3 fruit fly cellular contexts compared by ENCODE assay signal in genomic region chr3L:10398678-10399077, dm6.
TF ChIP-seq lines count a peak whose summit lies in the region.

No protein-coding gene starts in this region.

- TF ChIP-seq CTCF in whole organism, embryonic (GFP tag; optimal IDR thresholded peaks at IDR 0.05; lab: Kevin White, UChicago): no peak

TF ChIP-seq in whole organism, embryonic, 481 proteins besides CTCF, POLR2A, EP300 and RAD21:
- TF ChIP-seq crol (GFP tag; IDR thresholded peaks at IDR 0.05; lab: Robert Waterston, UW) (no peak), Drgx (GFP tag; IDR thresholded peaks at IDR 0.05; lab: Robert Waterston, UW) (peak; percentile 16; the same call in 1 of the 2 replicates)

TF ChIP-seq in whole organism, prepupa, 60 proteins besides CTCF, POLR2A, EP300 and RAD21 (continues in another document):
- no peak for TF ChIP-seq CG11902 (GFP tag; optimal IDR thresholded peaks at IDR 0.05; lab: Kevin White, UChicago)
- TF ChIP-seq CG6163 (GFP tag; IDR thresholded peaks at IDR 0.05; lab: Robert Waterston, UW): peak; percentile 64; the same call in 2 of the 3 replicates
- no peak for TF ChIP-seq Hr39 (GFP tag; optimal IDR thresholded peaks at IDR 0.05; lab: Kevin White, UChicago)
- TF ChIP-seq CG1621 (tag; optimal IDR thresholded peaks at IDR 0.05; lab: Kevin White, UChicago): no peak
- no peak for TF ChIP-seq CG6854 (GFP tag; optimal IDR thresholded peaks at IDR 0.05; lab: Kevin White, UChicago)
- no peak for TF ChIP-seq Eip75B (GFP tag; optimal IDR thresholded peaks at IDR 0.05; lab: Kevin White, UChicago)
- no peak for TF ChIP-seq CG9139 (GFP tag; optimal IDR thresholded peaks at IDR 0.05; lab: Kevin White, UChicago)
- TF ChIP-seq CG6792 (GFP tag; optimal IDR thresholded peaks at IDR 0.05; lab: Kevin White, UChicago): no peak
- no peak for TF ChIP-seq Eip93F (GFP tag; optimal IDR thresholded peaks at IDR 0.05; lab: Kevin White, UChicago)
- TF ChIP-seq topi (GFP tag; optimal IDR thresholded peaks at IDR 0.05; lab: Kevin White, UChicago): no peak
- no peak for TF ChIP-seq CG11762 (GFP tag; optimal IDR thresholded peaks at IDR 0.05; lab: Kevin White, UChicago; ENCODE audit: insufficient read depth)
- TF ChIP-seq CG3919 (GFP tag; optimal IDR thresholded peaks at IDR 0.05; lab: Kevin White, UChicago): peak; percentile 12
- peak; percentile 36 for TF ChIP-seq CG10631 (GFP tag; optimal IDR thresholded peaks at IDR 0.05; lab: Kevin White, UChicago)
- TF ChIP-seq Ets96B (tag; optimal IDR thresholded peaks at IDR 0.05; lab: Kevin White, UChicago): no peak
- TF ChIP-seq fkh (GFP tag; optimal IDR thresholded peaks at IDR 0.05; lab: Kevin White, UChicago): no peak
- no peak for TF ChIP-seq ss (GFP tag; optimal IDR thresholded peaks at IDR 0.05; lab: Kevin White, UChicago)
- no peak for TF ChIP-seq Blimp-1 (GFP tag; optimal IDR thresholded peaks at IDR 0.05; lab: Kevin White, UChicago)
- no peak for TF ChIP-seq Met (GFP tag; optimal IDR thresholded peaks at IDR 0.05; lab: Kevin White, UChicago)
- no peak for TF ChIP-seq CG7368 (GFP tag; optimal IDR thresholded peaks at IDR 0.05; lab: Kevin White, UChicago)
- peak; percentile 8 for TF ChIP-seq pdm3 (GFP tag; optimal IDR thresholded peaks at IDR 0.05; lab: Kevin White, UChicago)
- TF ChIP-seq Hr4 (GFP tag; optimal IDR thresholded peaks at IDR 0.05; lab: Kevin White, UChicago): peak; percentile 65
- TF ChIP-seq dac (GFP tag; optimal IDR thresholded peaks at IDR 0.05; lab: Kevin White, UChicago): peak; percentile 48
- TF ChIP-seq spab (GFP tag; optimal IDR thresholded peaks at IDR 0.05; lab: Kevin White, UChicago): no peak
- TF ChIP-seq Smox (GFP tag; optimal IDR thresholded peaks at IDR 0.05; lab: Kevin White, UChicago): no peak
- peak; percentile 74 for TF ChIP-seq CG15336 (GFP tag; IDR thresholded peaks at IDR 0.05; lab: Robert Waterston, UW)
- TF ChIP-seq CG4318 (GFP tag; optimal IDR thresholded peaks at IDR 0.05; lab: Kevin White, UChicago): peak; percentile 74
- TF ChIP-seq Sox102F (GFP tag; optimal IDR thresholded peaks at IDR 0.05; lab: Kevin White, UChicago): no peak
- no peak for TF ChIP-seq Lpt (GFP tag; optimal IDR thresholded peaks at IDR 0.05; lab: Kevin White, UChicago)
- TF ChIP-seq achi (GFP tag; optimal IDR thresholded peaks at IDR 0.05; lab: Kevin White, UChicago): peak; percentile 47
- TF ChIP-seq Ets21C (GFP tag; optimal IDR thresholded peaks at IDR 0.05; lab: Kevin White, UChicago): no peak
- no peak for TF ChIP-seq CG34406 (GFP tag; optimal IDR thresholded peaks at IDR 0.05; lab: Kevin White, UChicago)
- TF ChIP-seq fd85E (GFP tag; optimal IDR thresholded peaks at IDR 0.05; lab: Kevin White, UChicago): no peak
- TF ChIP-seq svp (GFP tag; lab: Kevin White, UChicago): no peak
- peak; percentile 32 for TF ChIP-seq acj6 (GFP tag; optimal IDR thresholded peaks at IDR 0.05; lab: Kevin White, UChicago)
- peak; percentile 77 for TF ChIP-seq CG8119 (GFP tag; IDR thresholded peaks at IDR 0.05; lab: Robert Waterston, UW)
- peak; percentile 23; the same call in 1 of the 2 replicates for TF ChIP-seq Gug (GFP tag; IDR thresholded peaks at IDR 0.05; lab: Robert Waterston, UW)
- peak; percentile 39 for TF ChIP-seq CG6276 (GFP tag; optimal IDR thresholded peaks at IDR 0.05; lab: Kevin White, UChicago)
- TF ChIP-seq Eip78C (GFP tag; lab: Kevin White, UChicago): peak; percentile 65
- no peak for TF ChIP-seq CG11294 (GFP tag; IDR thresholded peaks at IDR 0.05; lab: Robert Waterston, UW)
- peak; percentile 89 for TF ChIP-seq CG32006 (GFP tag; optimal IDR thresholded peaks at IDR 0.05; lab: Kevin White, UChicago)
- TF ChIP-seq CG6808 (GFP tag; optimal IDR thresholded peaks at IDR 0.05; lab: Kevin White, UChicago): no peak
- TF ChIP-seq fd59A (GFP tag; optimal IDR thresholded peaks at IDR 0.05; lab: Kevin White, UChicago): no peak
- TF ChIP-seq CG8632 (GFP tag; optimal IDR thresholded peaks at IDR 0.05; lab: Kevin White, UChicago): no peak
- TF ChIP-seq CG31627 (GFP tag; optimal IDR thresholded peaks at IDR 0.05; lab: Kevin White, UChicago): no peak
- no peak for TF ChIP-seq CG3032 (tag; optimal IDR thresholded peaks at IDR 0.05; lab: Kevin White, UChicago)
- TF ChIP-seq OdsH (GFP tag; optimal IDR thresholded peaks at IDR 0.05; lab: Kevin White, UChicago): peak; percentile 58

TF ChIP-seq in whole organism, pupa, 21 proteins besides CTCF, POLR2A, EP300 and RAD21:
- TF ChIP-seq CG12605 (GFP tag; IDR thresholded peaks at IDR 0.05; lab: Robert Waterston, UW) (peak; percentile 36), Ets98B (GFP tag; IDR thresholded peaks at IDR 0.05; lab: Robert Waterston, UW) (peak; percentile 41; the same call in 1 of the 2 replicates), Pif1A (GFP tag; optimal IDR thresholded peaks at IDR 0.05; lab: Kevin White, UChicago) (peak; percentile 38), gl (tag; optimal IDR thresholded peaks at IDR 0.05; lab: Kevin White, UChicago) (no peak), EcR (GFP tag; optimal IDR thresholded peaks at IDR 0.05; lab: Kevin White, UChicago) (no peak), CG10348 (GFP tag; IDR thresholded peaks at IDR 0.05; lab: Robert Waterston, UW) (no peak), CG15710 (tag; optimal IDR thresholded peaks at IDR 0.05; lab: Kevin White, UChicago) (peak; percentile 6), CG8301 (tag; optimal IDR thresholded peaks at IDR 0.05; lab: Kevin White, UChicago) (peak; percentile 59), CG9948 (tag; optimal IDR thresholded peaks at IDR 0.05; lab: Kevin White, UChicago) (peak; percentile 29), CG17806 (tag; optimal IDR thresholded peaks at IDR 0.05; lab: Kevin White, UChicago) (peak; percentile 12), CG8159 (tag; optimal IDR thresholded peaks at IDR 0.05; lab: Kevin White, UChicago) (no peak), Pif1B (GFP tag; optimal IDR thresholded peaks at IDR 0.05; lab: Kevin White, UChicago) (no peak), CG4496 (GFP tag; IDR thresholded peaks at IDR 0.05; lab: Robert Waterston, UW) (peak; percentile 14; the same call in 1 of the 3 replicates), Snoo (tag; optimal IDR thresholded peaks at IDR 0.05; lab: Kevin White, UChicago) (no peak), CG32121 (GFP tag; IDR thresholded peaks at IDR 0.05; lab: Robert Waterston, UW) (peak; percentile 60), rn (GFP tag; IDR thresholded peaks at IDR 0.05; lab: Robert Waterston, UW) (no peak), CG13204 (GFP tag; optimal IDR thresholded peaks at IDR 0.05; lab: Kevin White, UChicago) (no peak), CG34367 (tag; optimal IDR thresholded peaks at IDR 0.05; lab: Kevin White, UChicago) (no peak), D1 (tag; optimal IDR thresholded peaks at IDR 0.05; lab: Kevin White, UChicago) (no peak), fd96Ca (GFP tag; IDR thresholded peaks at IDR 0.05; lab: Robert Waterston, UW) (0 out of 3 replicates have a peak, but pooled peaks have one; percentile 11), CG14655 (GFP tag; optimal IDR thresholded peaks at IDR 0.05; lab: Kevin White, UChicago) (peak; percentile 63)

Comparison
In these comparisons a context has a peak if more than half of its experiments do, and no peak if none do; other contexts are left out.
1. Of the 7 proteins assayed by ChIP-seq in both whole organism, embryonic and whole organism, prepupa: peak only in whole organism, embryonic: none; only in whole organism, prepupa: Gug; in both: none; in neither: 6.